Fruit fly (Drosophila melanogaster) whole organism, prepupa: ENCODE data around the gene lilli.

Experiments
- CG10631 ChIP-seq: fragments of 200-800 bp; sonication (Bioruptor generic); optimal IDR thresholded peaks from 2 replicates; lab custom pipeline; 2016; ENCODE audit warnings: missing biosample characterization, missing genetic modification characterization
- Eip93F ChIP-seq: fragments of 200-800 bp; sonication (Bioruptor generic); optimal IDR thresholded peaks from 2 replicates; lab custom pipeline; 2016; ENCODE audit warnings: missing biosample characterization, mild to moderate bottlenecking, missing genetic modification characterization
- Hr4 ChIP-seq: fragments of 200-800 bp; sonication (Bioruptor generic); optimal IDR thresholded peaks from 3 replicates; lab custom pipeline; 2016; ENCODE audit warnings: missing biosample characterization, missing genetic modification characterization
- Lpt ChIP-seq: fragments of 200-800 bp; sonication (Bioruptor generic); optimal IDR thresholded peaks from 3 replicates; lab custom pipeline; 2016; ENCODE audit warnings: missing biosample characterization, missing genetic modification characterization
- OdsH ChIP-seq: fragments of 200-800 bp; sonication (Bioruptor generic); optimal IDR thresholded peaks from 3 replicates; lab custom pipeline; 2016; ENCODE audit warnings: missing biosample characterization, missing genetic modification characterization
- dsx ChIP-seq: fragments of 200-800 bp; optimal IDR thresholded peaks from 3 replicates; lab custom pipeline; 2019; ENCODE audit warnings: missing biosample characterization, mild to moderate bottlenecking, missing genetic modification characterization, moderate library complexity; ENCODE audit not compliant: poor library complexity, severe bottlenecking
- esn ChIP-seq: fragments of 200-800 bp; sonication (Bioruptor generic); optimal IDR thresholded peaks from 2 replicates; lab custom pipeline; 2016; ENCODE audit warnings: missing biosample characterization, mild to moderate bottlenecking, missing genetic modification characterization, moderate library complexity
- fkh ChIP-seq: fragments of 200-800 bp; sonication (Bioruptor generic); optimal IDR thresholded peaks from 3 replicates; lab custom pipeline; 2017; ENCODE audit warnings: missing biosample characterization, mild to moderate bottlenecking, missing genetic modification characterization, moderate library complexity
- pdm3 ChIP-seq: fragments of 200-800 bp; sonication (Bioruptor generic); optimal IDR thresholded peaks from 3 replicates; lab custom pipeline; 2016; ENCODE audit warnings: missing biosample characterization, missing genetic modification characterization
- topi ChIP-seq: fragments of 200-800 bp; sonication (Bioruptor generic); optimal IDR thresholded peaks from 3 replicates; lab custom pipeline; 2016; ENCODE audit warnings: missing biosample characterization, missing genetic modification characterization

DNA sequence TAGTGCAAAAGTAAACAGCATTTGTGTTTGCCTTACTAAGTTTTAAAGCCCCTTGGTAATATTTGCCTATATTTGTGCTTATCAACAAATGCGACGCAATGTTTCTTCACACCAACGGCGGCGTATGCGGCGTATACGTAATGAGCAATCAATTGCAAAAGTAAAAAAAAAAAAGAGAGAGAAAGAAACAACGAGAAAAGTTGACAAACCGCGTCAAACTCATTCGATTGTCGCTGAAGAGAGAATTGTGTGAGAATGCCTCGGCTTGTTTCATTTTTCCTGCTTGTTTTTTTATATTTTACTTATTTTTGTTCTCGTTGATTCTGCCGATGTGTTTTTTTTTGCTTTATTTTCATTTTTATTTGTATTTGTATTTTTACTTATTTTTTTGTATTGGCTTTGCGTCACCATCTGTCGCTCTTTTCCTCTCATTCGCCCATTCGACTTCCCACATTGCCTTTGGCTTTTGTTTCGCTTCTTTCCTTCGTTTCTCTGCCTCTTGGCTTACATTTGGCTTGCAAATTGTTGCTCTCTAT is 38.6 kb downstream of the lilli start:
- TF ChIP-seq OdsH (GFP tag; lab: Kevin White, UChicago) = peak; percentile 78
- peak; percentile 69 for TF ChIP-seq esn (GFP tag; lab: Kevin White, UChicago)
- TF ChIP-seq topi (GFP tag; lab: Kevin White, UChicago) = peak; percentile 69
- peak; percentile 67 for TF ChIP-seq CG10631 (GFP tag; lab: Kevin White, UChicago)
- peak; percentile 88 for TF ChIP-seq dsx (GFP tag; lab: Kevin White, UChicago)
- TF ChIP-seq Lpt (GFP tag; lab: Kevin White, UChicago) = peak; percentile 93
- TF ChIP-seq Eip93F (GFP tag; lab: Kevin White, UChicago) = peak; percentile 84
- peak; percentile 80 for TF ChIP-seq pdm3
- TF ChIP-seq Hr4 (GFP tag; lab: Kevin White, UChicago) = peak; percentile 63
- peak; percentile 21 for TF ChIP-seq fkh (GFP tag; lab: Kevin White, UChicago)
